Worm (Caenorhabditis elegans) whole organism, mixed stage, embryonic: ENCODE measurements around the gene nspc-9.
A peak's percentile ranks its signal among the peaks of the same experiment; 100 is the strongest.

Experiments
- M03D4.4 ChIP-seq: sonication (generic microtip); optimal IDR thresholded peaks from 2 replicates; lab custom pipeline; 2017; ENCODE audit warnings: mild to moderate bottlenecking, missing genetic modification characterization, missing compliant biosample characterization
- bed-3 ChIP-seq: fragments of 200-800 bp; sonication (Bioruptor generic); optimal IDR thresholded peaks from 3 replicates; lab custom pipeline; 2018; ENCODE audit warnings: mild to moderate bottlenecking, missing genetic modification characterization, moderate library complexity, missing compliant biosample characterization
- blmp-1 ChIP-seq: fragments of 150-350 bp; optimal IDR thresholded peaks from 2 replicates; lab custom pipeline; 2014; ENCODE audit warnings: missing biosample characterization, missing genetic modification characterization
- ceh-39 ChIP-seq: fragments of 150-350 bp; optimal IDR thresholded peaks from 2 replicates; lab custom pipeline; 2014; ENCODE audit warnings: missing biosample characterization, missing genetic modification characterization
- ceh-43 ChIP-seq: fragments of 200-800 bp; sonication (Bioruptor generic); optimal IDR thresholded peaks from 2 replicates; lab custom pipeline; 2018; ENCODE audit warnings: mild to moderate bottlenecking, missing genetic modification characterization, moderate library complexity, missing compliant biosample characterization
- ceh-83 ChIP-seq: fragments of 200-800 bp; sonication (Bioruptor generic); optimal IDR thresholded peaks from 2 replicates; lab custom pipeline; 2018; ENCODE audit warnings: mild to moderate bottlenecking, missing genetic modification characterization, missing compliant biosample characterization
- ces-1 ChIP-seq: fragments of 150-350 bp; optimal IDR thresholded peaks from 2 replicates; lab custom pipeline; 2014; ENCODE audit warnings: missing biosample characterization, missing genetic modification reagents, missing genetic modification characterization
- cnd-1 ChIP-seq: fragments of 200-800 bp; sonication (Bioruptor generic); optimal IDR thresholded peaks from 2 replicates; lab custom pipeline; 2018; ENCODE audit warnings: mild to moderate bottlenecking, missing genetic modification characterization, missing compliant biosample characterization
- drap-1 ChIP-seq: fragments of 200-800 bp; sonication (Bioruptor generic); optimal IDR thresholded peaks from 3 replicates; lab custom pipeline; 2018; ENCODE audit warnings: mild to moderate bottlenecking, missing genetic modification characterization, missing compliant biosample characterization
- elt-3 ChIP-seq: fragments of 150-350 bp; optimal IDR thresholded peaks from 2 replicates; lab custom pipeline; 2014; ENCODE audit warnings: missing biosample characterization, missing genetic modification characterization
- flh-1 ChIP-seq: fragments of 200-800 bp; sonication (Bioruptor generic); optimal IDR thresholded peaks from 2 replicates; lab custom pipeline; 2018; ENCODE audit warnings: mild to moderate bottlenecking, missing genetic modification characterization, moderate library complexity, missing compliant biosample characterization
- hlh-1 ChIP-seq: fragments of 150-350 bp; optimal IDR thresholded peaks from 2 replicates; lab custom pipeline; 2014; ENCODE audit warnings: missing biosample characterization, missing genetic modification reagents, missing genetic modification characterization
- lin-13 ChIP-seq: fragments of 150-350 bp; optimal IDR thresholded peaks from 2 replicates; lab custom pipeline; 2014; ENCODE audit warnings: missing biosample characterization, missing genetic modification characterization
- lin-32 ChIP-seq: fragments of 200-800 bp; sonication (Bioruptor generic); optimal IDR thresholded peaks from 2 replicates; lab custom pipeline; 2018; ENCODE audit warnings: mild to moderate bottlenecking, missing genetic modification characterization, missing compliant biosample characterization
- lsy-2 ChIP-seq: fragments of 150-350 bp; optimal IDR thresholded peaks from 2 replicates; lab custom pipeline; 2014; ENCODE audit warnings: missing biosample characterization, missing genetic modification characterization
- mep-1 ChIP-seq: fragments of 150-350 bp; optimal IDR thresholded peaks from 2 replicates; lab custom pipeline; 2017; ENCODE audit warnings: missing biosample characterization, missing genetic modification reagents, missing genetic modification characterization, inconsistent platforms
- nhr-12 ChIP-seq: fragments of 150-350 bp; optimal IDR thresholded peaks from 2 replicates; lab custom pipeline; 2014; ENCODE audit warnings: missing biosample characterization, missing genetic modification characterization
- nhr-2 ChIP-seq: fragments of 150-350 bp; optimal IDR thresholded peaks from 2 replicates; lab custom pipeline; 2014; ENCODE audit warnings: missing biosample characterization, missing genetic modification characterization
- nhr-28 ChIP-seq: fragments of 150-350 bp; optimal IDR thresholded peaks from 2 replicates; lab custom pipeline; 2014; ENCODE audit warnings: missing biosample characterization, missing genetic modification characterization
- nhr-76 ChIP-seq: sonication (generic microtip); optimal IDR thresholded peaks from 2 replicates; lab custom pipeline; 2017; ENCODE audit warnings: missing biosample characterization, missing genetic modification characterization
- pha-4 ChIP-seq: fragments of 150-350 bp; optimal IDR thresholded peaks from 2 replicates; lab custom pipeline; 2018; ENCODE audit warnings: missing biosample characterization, missing genetic modification reagents, missing genetic modification characterization
- sem-2 ChIP-seq: fragments of 200-800 bp; sonication (Bioruptor generic); optimal IDR thresholded peaks from 2 replicates; lab custom pipeline; 2018; ENCODE audit warnings: mild to moderate bottlenecking, missing genetic modification characterization, missing compliant biosample characterization
- snpc-4 ChIP-seq: fragments of 150-350 bp; optimal IDR thresholded peaks from 2 replicates; lab custom pipeline; 2014; ENCODE audit warnings: missing biosample characterization, missing genetic modification characterization
- tbx-8 ChIP-seq: fragments of 200-800 bp; sonication (Bioruptor generic); optimal IDR thresholded peaks from 2 replicates; lab custom pipeline; 2018; ENCODE audit warnings: mild to moderate bottlenecking, missing genetic modification characterization, moderate library complexity, missing compliant biosample characterization
- unc-120 ChIP-seq: sonication (generic microtip); optimal IDR thresholded peaks from 2 replicates; lab custom pipeline; 2017; ENCODE audit warnings: missing genetic modification characterization, missing compliant biosample characterization; ENCODE audit not compliant: poor library complexity, severe bottlenecking
- unc-39 ChIP-seq: fragments of 150-350 bp; optimal IDR thresholded peaks from 2 replicates; lab custom pipeline; 2014; ENCODE audit warnings: missing biosample characterization, missing genetic modification characterization
- unc-62 ChIP-seq: fragments of 150-350 bp; optimal IDR thresholded peaks from 2 replicates; lab custom pipeline; 2014; ENCODE audit warnings: missing biosample characterization, missing genetic modification reagents, missing genetic modification characterization
- zip-8 ChIP-seq: fragments of 150-350 bp; optimal IDR thresholded peaks from 2 replicates; lab custom pipeline; 2014; ENCODE audit warnings: missing biosample characterization, missing genetic modification characterization

The nspc-9 gene

ce11 chrX:12356581-12356980, 13.4 kb upstream of the nspc-9 start, which contains the start of gene nspc-12:
TSS of gene nspc-12 (minus strand) at chrX:12356681.
- no peak for TF ChIP-seq elt-3 (tag; lab: Kevin White, UChicago)
- no peak for TF ChIP-seq lin-13
- no peak for TF ChIP-seq zip-8
- TF ChIP-seq ceh-83 (GFP tag; lab: Kevin White, UChicago), result no peak
- TF ChIP-seq tbx-8 (GFP tag; lab: Kevin White, UChicago), result no peak
- TF ChIP-seq hlh-1 (tag; lab: Kevin White, UChicago), result no peak
- no peak for TF ChIP-seq lin-32 (GFP tag; lab: Kevin White, UChicago)
- no peak for TF ChIP-seq flh-1 (GFP tag; lab: Kevin White, UChicago)
- no peak for TF ChIP-seq unc-120 (tag; lab: Kevin White, UChicago)
- no peak for TF ChIP-seq ceh-43 (GFP tag; lab: Kevin White, UChicago)
- TF ChIP-seq unc-62 (GFP tag; lab: Kevin White, UChicago), result no peak

DNA sequence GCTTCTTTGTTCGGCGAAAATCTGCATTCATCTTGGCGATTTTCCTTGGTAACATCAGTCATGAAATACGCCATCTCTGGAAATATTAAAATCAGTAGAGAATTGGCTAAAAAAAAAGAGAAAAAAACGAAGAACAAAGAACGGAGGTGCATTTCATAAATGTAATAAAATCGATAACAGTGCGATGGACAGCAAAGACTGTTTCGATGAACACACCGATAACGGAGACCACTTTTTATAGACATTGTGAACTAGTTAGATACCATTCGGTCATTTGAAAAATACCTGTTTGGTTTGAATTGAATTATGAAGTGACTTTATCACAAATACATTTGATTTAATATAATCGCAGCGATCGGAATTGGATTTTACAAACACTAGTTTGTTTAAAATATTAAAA, 9.7 kb upstream of the nspc-9 start, which contains the start of gene F42F12.4:
Gene F42F12.4 (minus strand): TSS at position 76 of the 400 bp plus-strand sequence.
- TF ChIP-seq nhr-28 (tag; lab: Kevin White, UChicago) (no peak), M03D4.4 (tag; lab: Kevin White, UChicago) (no peak), mep-1 (tag; lab: Kevin White, UChicago) (no peak), unc-39 (tag; lab: Kevin White, UChicago) (no peak), ceh-39 (tag; lab: Kevin White, UChicago) (no peak), cnd-1 (no peak), ceh-83 (GFP tag; lab: Kevin White, UChicago) (no peak), nhr-12 (tag; lab: Kevin White, UChicago) (no peak), sem-2 (GFP tag; lab: Kevin White, UChicago) (no peak), lin-32 (GFP tag; lab: Kevin White, UChicago) (no peak), unc-62 (GFP tag; lab: Kevin White, UChicago) (no peak), drap-1 (GFP tag; lab: Kevin White, UChicago) (no peak), blmp-1 (tag; lab: Kevin White, UChicago) (no peak), lin-13 (no peak), pha-4 (tag; lab: Kevin White, UChicago) (no peak), unc-120 (tag; lab: Kevin White, UChicago) (no peak), bed-3 (GFP tag; lab: Kevin White, UChicago) (no peak), flh-1 (GFP tag; lab: Kevin White, UChicago) (no peak), ces-1 (GFP tag; lab: Kevin White, UChicago) (no peak)
- TF ChIP-seq, all 35 proteins: peak for 0

DNA sequence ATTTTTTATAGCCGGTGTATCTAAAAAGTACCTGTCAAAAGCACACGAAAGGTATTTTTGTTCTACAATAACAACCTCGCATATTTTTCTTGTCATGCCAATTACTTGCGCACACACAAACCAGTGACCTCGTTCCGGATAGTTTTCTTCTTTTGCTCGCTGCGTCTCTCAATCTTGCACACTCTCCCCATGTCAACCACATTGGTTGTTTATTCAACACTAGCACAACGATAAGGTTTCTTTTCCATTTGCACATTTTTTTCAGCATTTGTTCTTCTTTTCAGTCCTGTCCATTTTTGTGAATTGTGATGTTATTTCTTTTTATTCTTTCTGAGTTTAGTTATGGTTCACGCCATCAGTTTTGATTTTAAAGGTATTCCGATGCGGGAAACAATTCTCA, 7.0 kb upstream of the nspc-9 start, which contains the start of gene F42F12.3:
Gene F42F12.3 (plus strand): TSS at position 372 of the 400 bp plus-strand sequence.
- TF ChIP-seq cnd-1 (no peak), pha-4 (tag; lab: Kevin White, UChicago) (peak; percentile 3), unc-62 (GFP tag; lab: Kevin White, UChicago) (no peak), elt-3 (tag; lab: Kevin White, UChicago) (no peak)

DNA sequence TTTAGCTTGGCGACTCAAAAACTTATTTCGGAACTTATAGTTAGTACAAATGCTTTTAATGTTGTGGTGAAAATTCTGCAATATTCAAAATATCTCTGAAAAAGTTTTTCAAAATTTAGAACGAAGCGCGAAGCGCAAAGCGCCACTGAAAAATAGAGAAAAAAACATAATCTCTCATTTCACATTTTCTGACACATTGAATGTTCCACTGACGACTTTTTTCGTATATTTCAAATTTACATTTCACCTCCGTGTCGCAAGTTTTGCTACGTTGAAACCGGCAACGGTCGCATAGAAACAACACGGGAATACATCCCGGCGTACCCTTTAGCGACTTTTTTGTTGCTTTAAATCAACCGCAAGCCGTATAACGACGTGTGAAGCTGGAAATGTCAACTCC, 5.2 kb upstream of the nspc-9 start, which contains the start of gene F42F12.14:
Gene F42F12.14 (plus strand): TSS at position 301 of the 400 bp plus-strand sequence.
- TF ChIP-seq lsy-2 (tag; lab: Kevin White, UChicago) (no peak), bed-3 (GFP tag; lab: Kevin White, UChicago) (no peak), M03D4.4 (tag; lab: Kevin White, UChicago) (no peak), unc-62 (GFP tag; lab: Kevin White, UChicago) (no peak)

ce11 chrX:12347822-12348221, 4.6 kb upstream of the nspc-9 start:
- no peak for TF ChIP-seq nhr-2
- TF ChIP-seq nhr-76 (tag; lab: Kevin White, UChicago), result no peak
- no peak for TF ChIP-seq snpc-4 (tag; lab: Kevin White, UChicago)
- TF ChIP-seq bed-3 (GFP tag; lab: Kevin White, UChicago), result no peak
- TF ChIP-seq unc-120 (tag; lab: Kevin White, UChicago), result peak; percentile 23
- no peak for TF ChIP-seq sem-2 (GFP tag; lab: Kevin White, UChicago)
- TF ChIP-seq elt-3 (tag; lab: Kevin White, UChicago), result no peak
- TF ChIP-seq unc-62 (GFP tag; lab: Kevin White, UChicago), result no peak
- TF ChIP-seq drap-1 (GFP tag; lab: Kevin White, UChicago), result peak; percentile 13
- no peak for TF ChIP-seq ceh-43 (GFP tag; lab: Kevin White, UChicago)
- peak; percentile 39 for TF ChIP-seq M03D4.4 (tag; lab: Kevin White, UChicago)
- TF ChIP-seq lsy-2 (tag; lab: Kevin White, UChicago), result no peak
- no peak for TF ChIP-seq blmp-1 (tag; lab: Kevin White, UChicago)
- TF ChIP-seq tbx-8 (GFP tag; lab: Kevin White, UChicago), result no peak
